Fruit fly (Drosophila melanogaster): ENCODE results near the gene Mnat9.

- TF ChIP-seq insv (optimal IDR thresholded peaks at IDR 0.05) (no peak), h (optimal IDR thresholded peaks at IDR 0.05) (no peak), Myc (optimal IDR thresholded peaks at IDR 0.05) (no peak), ttk (optimal IDR thresholded peaks at IDR 0.05) (no peak), Sin3A (optimal IDR thresholded peaks at IDR 0.05) (no peak)
Measured at dm6 chr3R:31588374-31588773, 27.6 kb downstream of the Mnat9 start, which contains the start of gene CG1635.

All from Kc167 (cell line).